Worm (Caenorhabditis elegans) whole organism, mixed stage, embryonic: ENCODE data around the gene R07E4.3.

Experiments used
- bed-3 ChIP-seq: fragments of 200-800 bp; sonication (Bioruptor generic); optimal IDR thresholded peaks from 3 replicates; lab custom pipeline; 2018; ENCODE audit warnings: mild to moderate bottlenecking, missing genetic modification characterization, moderate library complexity, missing compliant biosample characterization
- elt-3 ChIP-seq: fragments of 150-350 bp; optimal IDR thresholded peaks from 2 replicates; lab custom pipeline; 2014; ENCODE audit warnings: missing biosample characterization, missing genetic modification characterization
- lin-13 ChIP-seq: fragments of 150-350 bp; optimal IDR thresholded peaks from 2 replicates; lab custom pipeline; 2014; ENCODE audit warnings: missing biosample characterization, missing genetic modification characterization
- mls-2 ChIP-seq: sonication (generic microtip); optimal IDR thresholded peaks from 2 replicates; lab custom pipeline; 2016; ENCODE audit warnings: mild to moderate bottlenecking, missing genetic modification characterization, moderate library complexity, missing compliant biosample characterization
- nhr-28 ChIP-seq: fragments of 150-350 bp; optimal IDR thresholded peaks from 2 replicates; lab custom pipeline; 2014; ENCODE audit warnings: missing biosample characterization, missing genetic modification characterization
- nhr-76 ChIP-seq: sonication (generic microtip); optimal IDR thresholded peaks from 2 replicates; lab custom pipeline; 2017; ENCODE audit warnings: missing biosample characterization, missing genetic modification characterization
- sem-2 ChIP-seq: fragments of 200-800 bp; sonication (Bioruptor generic); optimal IDR thresholded peaks from 2 replicates; lab custom pipeline; 2018; ENCODE audit warnings: mild to moderate bottlenecking, missing genetic modification characterization, missing compliant biosample characterization
- zip-8 ChIP-seq: fragments of 150-350 bp; optimal IDR thresholded peaks from 2 replicates; lab custom pipeline; 2014; ENCODE audit warnings: missing biosample characterization, missing genetic modification characterization
- ztf-11 ChIP-seq: fragments of 150-350 bp; optimal IDR thresholded peaks from 2 replicates; lab custom pipeline; 2014; ENCODE audit warnings: missing biosample characterization, missing genetic modification characterization

- TF ChIP-seq nhr-28 (tag; lab: Kevin White, UChicago) = no peak
- no peak for TF ChIP-seq mls-2
- TF ChIP-seq lin-13 (tag; lab: Kevin White, UChicago) = no peak
- no peak for TF ChIP-seq nhr-76 (tag; lab: Kevin White, UChicago)
- TF ChIP-seq bed-3 (GFP tag; lab: Kevin White, UChicago) = no peak
- TF ChIP-seq elt-3 (tag; lab: Kevin White, UChicago) = no peak
- TF ChIP-seq sem-2 (GFP tag; lab: Kevin White, UChicago) = no peak
- no peak for TF ChIP-seq ztf-11 (tag; lab: Kevin White, UChicago)
- no peak for TF ChIP-seq zip-8 (tag; lab: Kevin White, UChicago)
These were observed 47.5 kb upstream of the R07E4.3 start for ce11 chrX:5905764-5906163.
